Fruit fly (Drosophila melanogaster): ENCODE data around the gene CG10565.

Gene CG10565

DNA sequence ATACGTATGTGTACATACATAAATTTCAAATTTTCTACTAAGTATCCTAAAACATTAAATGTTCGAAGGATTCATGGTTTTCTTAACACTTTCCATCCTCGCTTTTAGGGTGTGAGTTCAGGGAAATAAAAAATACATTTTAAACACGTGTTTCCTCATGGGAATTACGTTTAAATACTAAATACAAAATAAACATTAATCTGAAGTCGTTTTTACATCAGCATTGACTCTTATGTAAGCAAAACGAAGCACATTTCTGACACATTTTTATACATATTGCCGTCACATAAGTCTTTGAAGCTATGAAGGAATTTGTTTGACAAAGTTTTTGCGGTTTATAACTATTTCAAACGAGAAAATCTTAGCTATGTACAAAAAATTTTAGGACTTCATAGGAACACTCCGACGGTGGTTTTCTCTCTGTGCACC lies 37.1 kb downstream of the CG10565 start:
- TF ChIP-seq dmrt93B (GFP tag; optimal IDR thresholded peaks at IDR 0.05) (peak; percentile 26), Abd-B (GFP tag; optimal IDR thresholded peaks at IDR 0.05) (no peak), br (GFP tag; optimal IDR thresholded peaks at IDR 0.05) (peak; percentile 42), fru (GFP tag; optimal IDR thresholded peaks at IDR 0.05) (peak; percentile 54), rgr (GFP tag; optimal IDR thresholded peaks at IDR 0.05) (peak; percentile 22), brk (GFP tag; optimal IDR thresholded peaks at IDR 0.05) (peak; percentile 53), Dfd (GFP tag; optimal IDR thresholded peaks at IDR 0.05) (no peak), woc (GFP tag; optimal IDR thresholded peaks at IDR 0.05) (peak; percentile 76), CrebA (GFP tag; optimal IDR thresholded peaks at IDR 0.05; ENCODE audit: borderline replicate concordance) (no peak), Vsx2 (GFP tag; optimal IDR thresholded peaks at IDR 0.05; ENCODE audit: partially characterized antibody) (no peak), sage (GFP tag; optimal IDR thresholded peaks at IDR 0.05) (no peak), usp (GFP tag; optimal IDR thresholded peaks at IDR 0.05) (no peak), sv (GFP tag; optimal IDR thresholded peaks at IDR 0.05) (no peak), jim (GFP tag; optimal IDR thresholded peaks at IDR 0.05) (no peak), OdsH (GFP tag; optimal IDR thresholded peaks at IDR 0.05) (no peak), psq (GFP tag; optimal IDR thresholded peaks at IDR 0.05) (peak; percentile 39), GATAd (GFP tag; optimal IDR thresholded peaks at IDR 0.05) (no peak), HLH106 (tag; optimal IDR thresholded peaks at IDR 0.05) (peak; percentile 56), dsf (GFP tag; optimal IDR thresholded peaks at IDR 0.05; ENCODE audit: borderline replicate concordance) (no peak), Myc (optimal IDR thresholded peaks at IDR 0.05) (no peak), Dif (GFP tag; optimal IDR thresholded peaks at IDR 0.05; ENCODE audit: partially characterized antibody) (no peak), CG9705 (GFP tag; optimal IDR thresholded peaks at IDR 0.05) (peak; percentile 20), ey (GFP tag; optimal IDR thresholded peaks at IDR 0.05) (peak; percentile 52), pan (optimal IDR thresholded peaks at IDR 0.05) (no peak), dl (GFP tag; optimal IDR thresholded peaks at IDR 0.05; ENCODE audit: insufficient read depth in 1 of 2, partially characterized antibody in 2 of 2) (no peak), Jra (GFP tag; optimal IDR thresholded peaks at IDR 0.05) (peak; percentile 2), Hnf4 (GFP tag; optimal IDR thresholded peaks at IDR 0.05) (no peak), tai (GFP tag; optimal IDR thresholded peaks at IDR 0.05) (no peak), CG32264 (GFP tag; optimal IDR thresholded peaks at IDR 0.05) (no peak), Rel (GFP tag; optimal IDR thresholded peaks at IDR 0.05) (no peak), Rel (tag; optimal IDR thresholded peaks at IDR 0.05) (no peak), h (GFP tag; optimal IDR thresholded peaks at IDR 0.05) (peak; percentile 44), Hr83 (GFP tag; optimal IDR thresholded peaks at IDR 0.05; ENCODE audit: poor library complexity, severe bottlenecking) (no peak), foxo (GFP tag; optimal IDR thresholded peaks at IDR 0.05) (peak in 1 of 2 experiments; percentile 69), N (GFP tag; optimal IDR thresholded peaks at IDR 0.05) (no peak), lola (GFP tag; optimal IDR thresholded peaks at IDR 0.05) (no peak), Sp1 (GFP tag; optimal IDR thresholded peaks at IDR 0.05) (peak; percentile 66), Hr78 (GFP tag; optimal IDR thresholded peaks at IDR 0.05) (no peak), Mio (GFP tag; optimal IDR thresholded peaks at IDR 0.05) (no peak)

DNA sequence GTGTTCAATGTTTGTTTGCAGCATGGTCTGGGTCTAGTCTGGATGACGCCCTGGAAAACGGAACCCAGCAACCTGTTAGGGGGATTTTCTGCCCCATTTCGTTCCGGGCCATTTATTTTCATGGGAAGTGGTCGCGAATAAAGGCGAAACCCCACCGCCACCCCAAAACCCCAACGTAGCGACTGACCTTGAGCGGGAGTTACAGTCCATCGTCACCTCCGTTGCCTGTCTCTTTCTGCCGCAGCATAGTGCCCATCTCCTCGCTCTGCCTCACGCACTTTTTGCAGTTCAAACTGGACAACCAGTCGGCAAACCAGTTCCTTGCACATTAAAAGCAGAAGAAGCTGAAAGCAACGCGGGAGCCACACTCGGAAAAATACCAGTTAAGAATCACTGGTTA lies 37.6 kb downstream of the CG10565 start:
- TF ChIP-seq HLH106 (tag; optimal IDR thresholded peaks at IDR 0.05) (no peak), pan (optimal IDR thresholded peaks at IDR 0.05) (no peak), foxo (GFP tag; optimal IDR thresholded peaks at IDR 0.05) (no peak), br (GFP tag; optimal IDR thresholded peaks at IDR 0.05) (no peak), jim (GFP tag; optimal IDR thresholded peaks at IDR 0.05) (no peak), Abd-B (GFP tag; optimal IDR thresholded peaks at IDR 0.05) (no peak), N (GFP tag; optimal IDR thresholded peaks at IDR 0.05) (no peak), Dfd (GFP tag; optimal IDR thresholded peaks at IDR 0.05) (no peak), fru (GFP tag; optimal IDR thresholded peaks at IDR 0.05) (no peak), Rel (GFP tag; optimal IDR thresholded peaks at IDR 0.05) (no peak), Rel (tag; optimal IDR thresholded peaks at IDR 0.05) (peak; percentile 35), Hr83 (GFP tag; optimal IDR thresholded peaks at IDR 0.05; ENCODE audit: poor library complexity, severe bottlenecking) (peak; percentile 35), Vsx2 (GFP tag; optimal IDR thresholded peaks at IDR 0.05; ENCODE audit: partially characterized antibody) (peak; percentile 4), Hnf4 (GFP tag; optimal IDR thresholded peaks at IDR 0.05) (no peak), tai (GFP tag; optimal IDR thresholded peaks at IDR 0.05) (no peak), h (GFP tag; optimal IDR thresholded peaks at IDR 0.05) (no peak), dl (GFP tag; optimal IDR thresholded peaks at IDR 0.05; ENCODE audit: insufficient read depth in 1 of 2, partially characterized antibody in 2 of 2) (no peak), Dif (GFP tag; optimal IDR thresholded peaks at IDR 0.05; ENCODE audit: partially characterized antibody) (peak; percentile 36), OdsH (GFP tag; optimal IDR thresholded peaks at IDR 0.05) (no peak), dmrt93B (GFP tag; optimal IDR thresholded peaks at IDR 0.05) (no peak)
